Worm (Caenorhabditis elegans) whole organism, late embryonic: ENCODE data around the gene epg-6.

ENCODE experiments used
- T23F11.4 ChIP-seq: fragments of 200-800 bp; sonication (Bioruptor generic); optimal IDR thresholded peaks from 2 replicates; lab custom pipeline; 2018; ENCODE audit warnings: mild to moderate bottlenecking, missing genetic modification characterization, missing compliant biosample characterization
- ceh-18 ChIP-seq: sonication (generic microtip); optimal IDR thresholded peaks from 2 replicates; lab custom pipeline; 2016; ENCODE audit warnings: missing genetic modification characterization, missing compliant biosample characterization
- ceh-19 ChIP-seq: fragments of 200-800 bp; sonication (Bioruptor generic); optimal IDR thresholded peaks from 2 replicates; lab custom pipeline; 2018; ENCODE audit warnings: mild to moderate bottlenecking, missing genetic modification characterization, missing compliant biosample characterization
- ceh-31 ChIP-seq: sonication (generic microtip); optimal IDR thresholded peaks from 2 replicates; lab custom pipeline; 2016; ENCODE audit warnings: missing genetic modification characterization, missing compliant biosample characterization
- ceh-48 ChIP-seq: sonication (generic microtip); optimal IDR thresholded peaks from 2 replicates; lab custom pipeline; 2016; ENCODE audit warnings: missing genetic modification characterization, inconsistent platforms, missing compliant biosample characterization
- elt-2 ChIP-seq: sonication (generic microtip); optimal IDR thresholded peaks from 2 replicates; lab custom pipeline; 2016; ENCODE audit warnings: missing genetic modification reagents, missing genetic modification characterization, missing compliant biosample characterization
- hlh-13 ChIP-seq: fragments of 200-800 bp; sonication (Bioruptor generic); optimal IDR thresholded peaks from 2 replicates; lab custom pipeline; 2018; ENCODE audit warnings: mild to moderate bottlenecking, missing genetic modification characterization, missing compliant biosample characterization
- hlh-15 ChIP-seq: sonication (generic microtip); optimal IDR thresholded peaks from 2 replicates; lab custom pipeline; 2016; ENCODE audit warnings: missing genetic modification characterization, missing compliant biosample characterization
- lin-11 ChIP-seq: fragments of 200-800 bp; sonication (Bioruptor generic); optimal IDR thresholded peaks from 2 replicates; lab custom pipeline; 2018; ENCODE audit warnings: mild to moderate bottlenecking, missing genetic modification characterization, missing compliant biosample characterization
- odd-2 ChIP-seq: sonication (generic microtip); optimal IDR thresholded peaks from 2 replicates; lab custom pipeline; 2017; ENCODE audit warnings: antibody characterized with exemption, mild to moderate bottlenecking, missing genetic modification characterization, missing compliant biosample characterization
- pqm-1 ChIP-seq: sonication (generic microtip); optimal IDR thresholded peaks from 2 replicates; lab custom pipeline; 2016; ENCODE audit warnings: missing genetic modification characterization, missing compliant biosample characterization
- pros-1 ChIP-seq: fragments of 150-350 bp; optimal IDR thresholded peaks from 2 replicates; lab custom pipeline; 2014; ENCODE audit warnings: missing biosample characterization, missing genetic modification reagents, missing genetic modification characterization
- unc-55 ChIP-seq: sonication (generic microtip); optimal IDR thresholded peaks from 2 replicates; lab custom pipeline; 2017; ENCODE audit warnings: missing biosample characterization, missing genetic modification reagents, missing genetic modification characterization

- TF ChIP-seq ceh-31 (tag; lab: Kevin White, UChicago) (no peak), hlh-13 (GFP tag; lab: Kevin White, UChicago) (no peak), ceh-48 (tag; lab: Kevin White, UChicago) (no peak), pqm-1 (tag; lab: Kevin White, UChicago) (no peak), T23F11.4 (GFP tag; lab: Kevin White, UChicago) (no peak), odd-2 (tag; lab: Kevin White, UChicago) (no peak), hlh-15 (tag; lab: Kevin White, UChicago) (no peak), pros-1 (tag; lab: Kevin White, UChicago) (no peak), ceh-18 (tag; lab: Kevin White, UChicago) (no peak), lin-11 (tag; lab: Kevin White, UChicago) (no peak), unc-55 (no peak), ceh-19 (no peak), elt-2 (tag; lab: Kevin White, UChicago) (no peak)
Observed at ce11 chrIII:10600138-10600626, at the start of gene epg-6.
